Worm (Caenorhabditis elegans): ENCODE data around the gene let-756.

The let-756 gene

ce11 chrIII:6374947-6375415 lies 31.9 kb upstream of the let-756 start, which contains the start of the genes rps-13 and nfx-1 (continued):
- peak; percentile 80 for TF ChIP-seq nhr-11 (tag; optimal IDR thresholded peaks at IDR 0.05)
- peak; percentile 2 for TF ChIP-seq pqm-1 (tag; optimal IDR thresholded peaks at IDR 0.05)
- TF ChIP-seq hlh-11 (tag; optimal IDR thresholded peaks at IDR 0.05): peak; percentile 70
- TF ChIP-seq ztf-7 (tag; optimal IDR thresholded peaks at IDR 0.05): peak; percentile 76

- TF ChIP-seq F49E8.2 (tag; optimal IDR thresholded peaks at IDR 0.05; ENCODE audit: borderline replicate concordance) (no peak), snpc-4 (tag; optimal IDR thresholded peaks at IDR 0.05) (no peak), mep-1 (tag; optimal IDR thresholded peaks at IDR 0.05) (peak; percentile 22), ceh-82 (tag; optimal IDR thresholded peaks at IDR 0.05) (no peak), zip-11 (GFP tag; IDR thresholded peaks at IDR 0.05) (no peak), nhr-11 (tag; optimal IDR thresholded peaks at IDR 0.05) (no peak), daf-12 (tag; optimal IDR thresholded peaks at IDR 0.05) (no peak), aha-1 (tag) (peak; percentile 1), D1046.2 (GFP tag; IDR thresholded peaks at IDR 0.05) (no peak), spr-1 (tag; optimal IDR thresholded peaks at IDR 0.05) (no peak), lsy-2 (tag; optimal IDR thresholded peaks at IDR 0.05) (peak in 1 of 2 experiments; percentile 72), daf-19 (GFP tag; conservative IDR thresholded peaks at IDR 0.05) (0 out of 2 replicates have a peak, but pooled peaks have one; percentile 23), F37D6.2 (tag; optimal IDR thresholded peaks at IDR 0.05) (no peak), ztf-7 (tag; optimal IDR thresholded peaks at IDR 0.05) (no peak), R02D3.7 (tag; optimal IDR thresholded peaks at IDR 0.05) (no peak), mes-2 (tag; optimal IDR thresholded peaks at IDR 0.05; ENCODE audit: poor library complexity, severe bottlenecking) (peak; percentile 72), zfp-2 (tag; optimal IDR thresholded peaks at IDR 0.05) (no peak), ceh-32 (tag; optimal IDR thresholded peaks at IDR 0.05; ENCODE audit: poor library complexity) (no peak), spr-3 (GFP tag; optimal IDR thresholded peaks at IDR 0.05) (no peak), daf-16 (GFP tag; optimal IDR thresholded peaks at IDR 0.05) (no peak), daf-16 (tag; optimal IDR thresholded peaks at IDR 0.05) (peak; percentile 15), nhr-41 (GFP tag; IDR thresholded peaks at IDR 0.05) (no peak), daf-8 (GFP tag; IDR thresholded peaks at IDR 0.05) (no peak), ceh-28 (tag; optimal IDR thresholded peaks at IDR 0.05) (no peak), arid-1 (GFP tag; conservative IDR thresholded peaks at IDR 0.05) (0 out of 2 replicates have a peak, but pooled peaks have one; percentile 33), T20F7.1 (GFP tag; optimal IDR thresholded peaks at IDR 0.05) (no peak), duxl-1 (tag; optimal IDR thresholded peaks at IDR 0.05; ENCODE audit: poor library complexity) (no peak), hmg-1.1 (GFP tag; IDR thresholded peaks at IDR 0.05) (peak; percentile 54), dve-1 (tag; optimal IDR thresholded peaks at IDR 0.05; ENCODE audit: insufficient read depth) (peak; percentile 4), T26A8.4 (GFP tag; IDR thresholded peaks at IDR 0.05) (0 out of 2 replicates have a peak, but pooled peaks have one; percentile 31), F10B5.3 (tag; optimal IDR thresholded peaks at IDR 0.05) (no peak), ceh-62 (tag; optimal IDR thresholded peaks at IDR 0.05) (no peak), nhr-25 (tag; optimal IDR thresholded peaks at IDR 0.05; ENCODE audit: borderline replicate concordance, insufficient read depth) (no peak), Y48G9A.11 (GFP tag; IDR thresholded peaks at IDR 0.05) (no peak), ama-1 (optimal IDR thresholded peaks at IDR 0.05) (peak; percentile 32), unc-62 (GFP tag; optimal IDR thresholded peaks at IDR 0.05 in 1 of 2) (peak in 1 of 2 experiments; percentile 71), unc-62 (tag; optimal IDR thresholded peaks at IDR 0.05) (no peak), nhr-48 (tag; optimal IDR thresholded peaks at IDR 0.05) (peak; percentile 3), lin-38 (GFP tag; IDR thresholded peaks at IDR 0.05) (peak; percentile 66), hlh-30 (tag; optimal IDR thresholded peaks at IDR 0.05; ENCODE audit: insufficient read depth) (peak; percentile 75), ztf-11 (tag; optimal IDR thresholded peaks at IDR 0.05) (no peak), mdl-1 (tag; optimal IDR thresholded peaks at IDR 0.05) (peak in 1 of 2 experiments; percentile 26), set-16 (GFP tag; IDR thresholded peaks at IDR 0.05) (no peak), nhr-102 (tag; optimal IDR thresholded peaks at IDR 0.05) (no peak), aly-2 (tag; optimal IDR thresholded peaks at IDR 0.05) (no peak)
Measured at ce11 chrIII:6379129-6379528, 27.8 kb upstream of the let-756 start, which contains the start of gene C16A3.6. Gene C16A3.6, plus strand, starts transcription at chrIII:6379212.
